Worm (Caenorhabditis elegans): ENCODE data around the gene mam-1.

mam-1 gene

DNA sequence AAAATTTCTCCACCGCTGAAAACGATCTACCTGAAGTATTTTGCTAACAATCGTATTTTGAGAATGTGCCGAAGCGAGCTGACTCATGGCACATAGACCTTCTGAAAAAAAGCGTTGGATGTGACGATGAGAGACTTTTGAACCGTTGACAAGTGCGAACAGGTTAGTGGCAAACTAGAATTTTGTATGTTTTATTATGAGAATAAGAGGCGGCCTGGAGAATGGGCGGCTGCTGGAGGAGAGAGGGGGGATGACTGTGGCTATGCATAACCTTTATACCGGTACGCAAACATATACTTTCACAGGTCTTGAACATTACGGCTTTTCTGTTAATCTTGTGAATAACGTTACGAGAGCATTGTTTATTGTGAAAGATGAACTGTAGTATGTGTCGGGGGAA, at the start of gene mam-1:
mam-1 (minus strand) TSS at position 101 of the 400 bp plus-strand sequence.
- TF ChIP-seq mxl-2 (GFP tag; conservative IDR thresholded peaks at IDR 0.05) = no peak
- TF ChIP-seq mep-1 (tag; optimal IDR thresholded peaks at IDR 0.05) = no peak
- TF ChIP-seq aha-1 (tag) = no peak
- no peak for TF ChIP-seq dpl-1 (GFP tag; optimal IDR thresholded peaks at IDR 0.05)
- no peak for TF ChIP-seq snpc-1.2 (GFP tag; IDR thresholded peaks at IDR 0.05)
- TF ChIP-seq pha-4 (GFP tag; IDR thresholded peaks at IDR 0.05) = no peak
- TF ChIP-seq pha-4 (tag; optimal IDR thresholded peaks at IDR 0.05) = no peak
- TF ChIP-seq unc-130 (GFP tag; optimal IDR thresholded peaks at IDR 0.05) = no peak
- TF ChIP-seq lin-15B (tag; optimal IDR thresholded peaks at IDR 0.05) = no peak
- TF ChIP-seq madf-9 (GFP tag; conservative IDR thresholded peaks at IDR 0.05) = no peak
- no peak for TF ChIP-seq T20F7.1 (GFP tag; optimal IDR thresholded peaks at IDR 0.05)
- no peak for TF ChIP-seq rbr-2 (tag; optimal IDR thresholded peaks at IDR 0.05)
- TF ChIP-seq snpc-4 (tag; optimal IDR thresholded peaks at IDR 0.05) = no peak
- no peak for TF ChIP-seq R02D3.7 (tag; optimal IDR thresholded peaks at IDR 0.05)
- TF ChIP-seq ceh-28 (tag; optimal IDR thresholded peaks at IDR 0.05) = no peak

- TF ChIP-seq snpc-4 (tag; optimal IDR thresholded peaks at IDR 0.05) = peak; percentile 30
- TF ChIP-seq ztf-7 (tag; optimal IDR thresholded peaks at IDR 0.05) = no peak
Measured at ce11 chrX:936013-936412, 47.8 kb upstream of the mam-1 start.

ce11 chrX:933504-933903, 45.3 kb upstream of the mam-1 start, which contains the start of gene F35H12.1:
Gene F35H12.1, plus strand, starts transcription at chrX:933804.
- TF ChIP-seq fkh-10 (GFP tag; optimal IDR thresholded peaks at IDR 0.05) (peak; percentile 58), madf-9 (GFP tag; conservative IDR thresholded peaks at IDR 0.05) (no peak)

DNA sequence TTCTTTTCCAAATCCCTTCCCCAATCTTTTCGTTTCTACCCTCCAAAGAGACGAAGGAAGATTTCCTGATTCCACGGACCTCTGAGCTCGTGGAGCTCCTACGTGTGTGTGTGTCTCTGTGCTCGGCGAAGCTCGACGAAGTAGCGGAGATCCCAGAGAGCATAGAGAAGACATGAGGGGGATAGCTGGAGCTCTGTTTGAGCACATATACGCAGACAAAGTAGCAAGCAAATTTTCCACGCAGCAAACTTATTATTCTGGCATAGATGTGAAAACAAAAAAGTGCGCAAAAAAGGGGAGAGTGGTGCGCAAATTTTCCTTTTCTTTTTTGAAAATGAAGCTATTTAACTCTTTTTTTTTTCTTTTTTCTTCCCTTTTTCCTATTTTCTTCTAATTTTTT, 44.7 kb upstream of the mam-1 start:
- peak; percentile 13 for TF ChIP-seq mep-1 (tag; optimal IDR thresholded peaks at IDR 0.05)
- peak in 1 of 2 experiments; percentile 10 for TF ChIP-seq lsy-2 (tag; optimal IDR thresholded peaks at IDR 0.05)
- no peak for TF ChIP-seq lir-3 (tag; optimal IDR thresholded peaks at IDR 0.05)
- peak; percentile 33; the same call in 1 of the 2 replicates for TF ChIP-seq hmg-1.1 (GFP tag; IDR thresholded peaks at IDR 0.05)
- TF ChIP-seq set-16 (GFP tag; IDR thresholded peaks at IDR 0.05) = 0 out of 2 replicates have a peak, but pooled peaks have one; percentile 36
- TF ChIP-seq fkh-10 (GFP tag; optimal IDR thresholded peaks at IDR 0.05) = peak; percentile 55
- peak in 1 of 2 experiments; percentile 63 for TF ChIP-seq unc-62 (GFP tag; optimal IDR thresholded peaks at IDR 0.05 in 1 of 2)
- TF ChIP-seq unc-62 (tag; optimal IDR thresholded peaks at IDR 0.05) = no peak
- TF ChIP-seq rbr-2 (tag; optimal IDR thresholded peaks at IDR 0.05) = peak; percentile 44
- TF ChIP-seq F44E2.7 (GFP tag; IDR thresholded peaks at IDR 0.05) = no peak
- TF ChIP-seq ctbp-1 (GFP tag; IDR thresholded peaks at IDR 0.05) = 0 out of 2 replicates have a peak, but pooled peaks have one; percentile 49
- no peak for TF ChIP-seq pqm-1 (tag; optimal IDR thresholded peaks at IDR 0.05)
- TF ChIP-seq ceh-20 (GFP tag; IDR thresholded peaks at IDR 0.05) = 0 out of 2 replicates have a peak, but pooled peaks have one; percentile 13
- TF ChIP-seq T26A8.4 (GFP tag; IDR thresholded peaks at IDR 0.05) = no peak

DNA sequence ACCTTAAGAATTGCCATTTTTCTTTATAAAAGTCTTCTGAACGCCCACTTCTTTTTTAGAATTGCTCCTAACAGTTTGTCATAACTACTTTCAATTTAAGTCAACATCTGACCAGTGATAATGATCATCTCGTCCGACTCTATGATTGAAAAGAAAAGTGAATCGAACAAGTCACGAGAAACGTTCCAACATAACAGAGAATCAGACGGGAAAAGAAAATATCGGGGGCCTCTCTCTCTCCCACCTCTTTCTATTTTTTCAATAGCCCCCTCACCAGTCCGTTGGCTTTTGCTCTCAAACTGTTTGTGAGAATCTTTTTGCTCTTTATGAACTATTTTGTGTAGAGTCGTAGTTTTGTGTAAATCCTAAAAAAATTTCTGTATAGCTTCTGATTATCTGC, 39.4 kb upstream of the mam-1 start:
- no peak for TF ChIP-seq ceh-44 (GFP tag; IDR thresholded peaks at IDR 0.05)
- no peak for TF ChIP-seq tra-1 (GFP tag; IDR thresholded peaks at IDR 0.05)
- no peak for TF ChIP-seq dpl-1 (GFP tag; optimal IDR thresholded peaks at IDR 0.05)
- TF ChIP-seq fkh-10 (GFP tag; optimal IDR thresholded peaks at IDR 0.05) = no peak
- no peak for TF ChIP-seq pha-4 (GFP tag; IDR thresholded peaks at IDR 0.05)
- peak; percentile 56 for TF ChIP-seq pha-4 (tag; optimal IDR thresholded peaks at IDR 0.05)
- no peak for TF ChIP-seq zip-2 (tag; optimal IDR thresholded peaks at IDR 0.05)
- peak in 1 of 2 experiments; percentile 10 for TF ChIP-seq lsy-2 (tag; optimal IDR thresholded peaks at IDR 0.05)
- TF ChIP-seq hif-1 (tag; optimal IDR thresholded peaks at IDR 0.05) = no peak
- no peak for TF ChIP-seq F26F4.8 (GFP tag; conservative IDR thresholded peaks at IDR 0.05)
- TF ChIP-seq hlh-30 (tag; optimal IDR thresholded peaks at IDR 0.05; ENCODE audit: insufficient read depth) = peak; percentile 76
- peak; percentile 53 for TF ChIP-seq hlh-11 (tag; optimal IDR thresholded peaks at IDR 0.05)
- TF ChIP-seq dve-1 (tag; optimal IDR thresholded peaks at IDR 0.05; ENCODE audit: insufficient read depth) = peak; percentile 12
- peak; percentile 17 for TF ChIP-seq nhr-28 (tag; optimal IDR thresholded peaks at IDR 0.05)
